Worm (Caenorhabditis elegans): ENCODE measurements around the gene nol-9.

The nol-9 gene

DNA sequence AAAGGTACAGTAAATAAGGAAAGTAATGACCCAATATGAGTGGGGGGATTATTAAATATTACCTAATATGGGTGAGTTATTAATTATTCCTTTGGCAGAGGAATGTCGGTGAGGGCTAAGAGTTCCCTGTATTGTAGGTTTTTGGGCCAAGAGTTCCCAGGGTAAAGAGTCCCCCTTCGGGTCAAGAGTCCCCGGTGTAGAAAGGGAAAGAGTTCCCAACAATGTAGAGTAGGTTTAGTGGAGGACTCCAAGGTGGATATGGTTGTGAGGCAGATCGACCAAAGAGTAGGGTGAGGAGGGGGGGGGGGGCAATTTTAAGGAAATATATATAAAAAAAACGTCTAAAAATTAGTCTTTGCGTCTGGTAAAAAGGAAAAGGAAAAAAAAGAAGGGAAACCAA is 34.6 kb downstream of the nol-9 start:
- TF ChIP-seq W03F9.2 (tag; optimal IDR thresholded peaks at IDR 0.05) (no peak), him-1 (tag; optimal IDR thresholded peaks at IDR 0.05) (no peak), dao-5 (tag; optimal IDR thresholded peaks at IDR 0.05) (no peak)

DNA sequence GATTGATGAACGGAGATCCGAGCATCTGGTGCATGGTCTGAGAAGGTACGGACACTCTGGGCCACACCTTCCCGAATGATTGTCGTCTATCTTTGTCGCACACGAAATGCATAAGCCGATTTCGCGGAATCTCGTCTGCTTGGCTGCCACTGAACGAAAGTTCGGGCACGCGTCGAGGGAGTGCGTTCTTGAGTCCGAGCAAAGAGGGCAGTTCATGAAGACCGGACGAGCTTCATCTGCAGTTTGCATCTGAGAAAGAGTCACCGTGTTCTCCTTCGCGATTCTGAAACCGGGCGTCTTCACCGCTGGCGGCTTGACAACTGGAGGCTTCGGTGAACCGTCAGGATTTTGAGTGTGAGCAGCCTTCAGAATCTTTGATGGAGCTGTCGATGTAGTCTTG is 35.9 kb downstream of the nol-9 start:
- TF ChIP-seq dao-5 (tag; optimal IDR thresholded peaks at IDR 0.05) (no peak), W03F9.2 (tag; optimal IDR thresholded peaks at IDR 0.05) (no peak), him-1 (tag; optimal IDR thresholded peaks at IDR 0.05) (no peak)

DNA sequence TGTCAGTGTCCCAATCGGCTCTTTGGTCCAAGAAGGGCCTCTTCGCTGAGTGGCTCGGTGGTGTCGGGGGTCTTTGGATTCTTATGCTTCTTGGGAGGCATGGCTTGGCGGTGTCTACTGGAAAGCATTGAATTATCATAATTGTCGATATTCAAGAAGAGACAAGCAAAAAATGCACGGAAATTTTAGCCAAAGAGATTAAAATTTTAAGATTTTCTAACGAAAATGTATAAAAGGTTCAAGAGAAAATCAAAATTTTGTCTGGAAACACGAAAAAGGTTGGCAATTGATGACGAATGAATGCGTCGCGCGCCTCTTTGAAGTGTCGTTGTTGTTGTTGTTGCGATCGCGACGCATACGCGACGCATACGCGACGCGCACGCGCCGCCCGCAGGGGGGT is 38.6 kb downstream of the nol-9 start, which contains the start of gene Y38H8A.12:
Gene Y38H8A.12, minus strand, starts transcription at position 101 of the 400 bp plus-strand sequence.
- no peak for TF ChIP-seq W03F9.2 (tag; optimal IDR thresholded peaks at IDR 0.05)
- TF ChIP-seq him-1 (tag; optimal IDR thresholded peaks at IDR 0.05): no peak
- TF ChIP-seq dao-5 (tag; optimal IDR thresholded peaks at IDR 0.05): no peak

DNA sequence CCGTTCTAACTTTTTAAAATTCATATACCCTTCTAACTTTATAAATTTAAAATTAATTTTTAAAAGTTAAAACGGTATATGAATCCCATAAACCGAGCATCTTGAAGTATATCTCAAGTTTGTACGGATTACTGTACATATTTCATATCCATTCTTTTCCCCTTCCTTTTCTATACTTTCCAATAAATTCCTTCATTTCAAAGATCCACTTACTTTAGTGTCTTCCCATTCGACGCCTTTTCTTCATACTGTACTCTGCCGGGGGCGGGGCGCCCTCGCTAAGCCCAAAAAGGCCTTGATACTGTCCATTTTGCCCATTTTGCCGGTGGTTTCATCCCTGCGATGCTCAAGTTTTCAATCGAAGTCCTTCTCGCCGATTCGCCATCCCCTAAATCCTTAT is 43.5 kb downstream of the nol-9 start, which contains the start of gene fezf-1:
Gene fezf-1, plus strand, starts transcription at position 301 of the 400 bp plus-strand sequence.
- TF ChIP-seq W03F9.2 (tag; optimal IDR thresholded peaks at IDR 0.05) (no peak), dao-5 (tag; optimal IDR thresholded peaks at IDR 0.05) (no peak), him-1 (tag; optimal IDR thresholded peaks at IDR 0.05) (no peak)

DNA sequence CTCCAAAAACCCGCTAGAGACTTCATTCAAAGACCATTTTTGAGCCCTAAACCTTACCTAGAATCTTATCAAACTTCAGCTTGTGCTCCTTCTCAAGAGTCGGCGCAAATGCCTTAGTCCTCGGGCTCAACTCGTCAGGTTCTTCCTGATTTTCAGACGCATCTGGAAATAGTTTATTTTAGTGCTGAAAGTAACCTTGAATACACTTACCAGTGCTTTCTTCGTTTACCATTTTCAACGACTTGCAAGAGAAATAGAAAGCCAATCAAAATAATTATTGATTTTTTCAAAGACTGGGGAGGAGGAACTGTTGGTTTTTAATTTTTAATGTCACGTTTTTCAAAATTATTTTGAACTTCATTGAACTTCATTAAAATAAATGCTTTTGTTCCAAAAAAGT is 49.7 kb downstream of the nol-9 start, which contains the start of the genes ttbk-8.1 and Y38H8A.4:
Gene ttbk-8.1, plus strand, starts transcription at position 301 of the 400 bp plus-strand sequence.
Gene Y38H8A.4, minus strand, starts transcription at position 366 of the 400 bp plus-strand sequence.
- no peak for TF ChIP-seq him-1 (tag; optimal IDR thresholded peaks at IDR 0.05)
- no peak for TF ChIP-seq dao-5 (tag; optimal IDR thresholded peaks at IDR 0.05)
- TF ChIP-seq W03F9.2 (tag; optimal IDR thresholded peaks at IDR 0.05): no peak

DNA sequence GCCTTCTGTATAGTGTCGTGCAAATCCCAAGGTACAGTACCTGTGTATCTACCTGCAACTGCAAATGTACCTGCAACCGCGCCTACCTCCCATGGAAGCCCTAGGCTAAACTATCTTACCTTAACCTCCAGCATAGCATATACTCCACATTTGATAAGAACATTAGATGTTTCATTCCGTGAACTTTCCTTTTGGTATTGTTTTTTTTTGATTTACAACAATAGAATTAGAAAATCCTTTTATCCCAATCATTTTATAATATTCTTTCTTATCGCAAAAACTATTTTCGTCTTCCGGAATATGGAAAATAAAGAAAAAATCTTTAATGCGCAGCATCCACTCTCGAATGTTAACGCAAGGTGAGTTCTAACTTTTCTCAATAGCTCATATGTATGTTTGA is 51.8 kb downstream of the nol-9 start, which contains the start of gene Y38H8A.2:
Gene Y38H8A.2, plus strand, starts transcription at position 301 of the 400 bp plus-strand sequence.
- TF ChIP-seq W03F9.2 (tag; optimal IDR thresholded peaks at IDR 0.05) (no peak), dao-5 (tag; optimal IDR thresholded peaks at IDR 0.05) (no peak), him-1 (tag; optimal IDR thresholded peaks at IDR 0.05) (no peak)
